Worm (Caenorhabditis elegans): ENCODE measurements around the gene Y51H4A.1.
A peak's percentile ranks its signal among the peaks of the same experiment; 100 is the strongest.

DNA sequence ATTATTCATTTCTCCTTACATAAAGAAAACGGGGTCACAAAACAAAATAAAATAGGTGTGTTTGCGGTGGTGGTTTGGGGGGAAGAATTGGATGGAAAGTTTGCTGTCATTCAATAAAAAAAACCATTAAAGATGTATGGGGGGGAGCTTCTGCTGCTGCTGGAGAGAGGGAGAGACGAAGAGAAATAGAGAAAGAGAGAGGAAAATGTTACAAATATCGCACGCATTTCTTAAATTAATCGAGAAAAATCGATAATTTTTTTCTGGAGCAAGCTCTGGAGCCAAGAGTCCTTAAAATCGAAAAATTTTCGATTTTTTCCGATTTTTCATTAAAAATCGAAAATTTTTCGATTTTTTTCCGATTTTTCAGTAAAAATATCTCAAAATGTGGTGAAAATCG is 5.7 kb upstream of the Y51H4A.1 start:
- TF ChIP-seq nhr-42 (GFP tag; IDR thresholded peaks at IDR 0.05) (no peak), nhr-6 (tag; optimal IDR thresholded peaks at IDR 0.05) (no peak), pha-4 (GFP tag; IDR thresholded peaks at IDR 0.05) (peak; percentile 52), pha-4 (tag; optimal IDR thresholded peaks at IDR 0.05) (no peak), ceh-82 (tag; optimal IDR thresholded peaks at IDR 0.05) (no peak), D1046.2 (GFP tag; IDR thresholded peaks at IDR 0.05) (no peak), F37D6.2 (tag; optimal IDR thresholded peaks at IDR 0.05) (no peak), F49E8.2 (tag; optimal IDR thresholded peaks at IDR 0.05; ENCODE audit: borderline replicate concordance) (no peak), ces-1 (GFP tag; optimal IDR thresholded peaks at IDR 0.05) (no peak), ctbp-1 (GFP tag; IDR thresholded peaks at IDR 0.05) (no peak), unc-62 (GFP tag; optimal IDR thresholded peaks at IDR 0.05 in 1 of 2) (peak in 1 of 2 experiments; percentile 20), unc-62 (tag; optimal IDR thresholded peaks at IDR 0.05) (no peak), spr-1 (tag; optimal IDR thresholded peaks at IDR 0.05) (no peak), dmd-8 (GFP tag; IDR thresholded peaks at IDR 0.05) (0 out of 2 replicates have a peak, but pooled peaks have one; percentile 28), ama-1 (optimal IDR thresholded peaks at IDR 0.05) (peak; percentile 58), fos-1 (tag; optimal IDR thresholded peaks at IDR 0.05) (no peak)

All from whole organism, L4 larva.